Fruit fly (Drosophila melanogaster) whole organism, wandering third instar larva: ENCODE results near the gene CSN3.

Source experiments
- Abd-B ChIP-seq: fragments of >200 bp; optimal IDR thresholded peaks from 2 replicates; lab custom pipeline; 2017; ENCODE audit warnings: missing biosample characterization, missing genetic modification characterization
- CG9705 ChIP-seq: fragments of 200-800 bp; sonication (Bioruptor generic); optimal IDR thresholded peaks from 2 replicates; lab custom pipeline; 2018; ENCODE audit warnings: missing biosample characterization, mild to moderate bottlenecking, missing genetic modification characterization
- Dif ChIP-seq: fragments of 200-275, 200-300 bp; sonication (Bioruptor generic); optimal IDR thresholded peaks from 2 replicates; lab custom pipeline; 2018; ENCODE audit warnings: missing biosample characterization, missing genetic modification characterization; ENCODE audit not compliant: partially characterized antibody
- GATAd ChIP-seq: sonication (Bioruptor generic); optimal IDR thresholded peaks from 2 replicates; lab custom pipeline; 2016; ENCODE audit warnings: missing biosample characterization, missing genetic modification characterization
- HLH106 ChIP-seq: fragments of 200-800 bp; optimal IDR thresholded peaks from 3 replicates; lab custom pipeline; 2019; ENCODE audit warnings: missing biosample characterization, mild to moderate bottlenecking, missing genetic modification characterization, moderate library complexity
- Hnf4 ChIP-seq: fragments of 200-800 bp; sonication (Bioruptor generic); optimal IDR thresholded peaks from 2 replicates; lab custom pipeline; 2016; ENCODE audit warnings: missing biosample characterization, mild to moderate bottlenecking, missing genetic modification characterization
- Hr78 ChIP-seq: fragments of >200 bp; optimal IDR thresholded peaks from 2 replicates; lab custom pipeline; 2017; ENCODE audit warnings: missing biosample characterization, missing genetic modification characterization
- Hr83 ChIP-seq: fragments of 200-300 bp; sonication (Bioruptor generic); optimal IDR thresholded peaks from 2 replicates; lab custom pipeline; 2016; ENCODE audit warnings: missing biosample characterization, mild to moderate bottlenecking, missing genetic modification characterization, moderate library complexity; ENCODE audit not compliant: poor library complexity, severe bottlenecking
- Jra ChIP-seq: sonication (Bioruptor generic); optimal IDR thresholded peaks from 2 replicates; lab custom pipeline; 2016; ENCODE audit warnings: missing biosample characterization, missing genetic modification characterization
- Mio ChIP-seq: sonication (Bioruptor generic); optimal IDR thresholded peaks from 2 replicates; lab custom pipeline; 2016; ENCODE audit warnings: missing biosample characterization, missing genetic modification characterization
- N ChIP-seq: fragments of >200 bp; optimal IDR thresholded peaks from 2 replicates; lab custom pipeline; 2018; ENCODE audit warnings: missing biosample characterization, missing external identifiers, missing genetic modification characterization
- OdsH ChIP-seq: fragments of 200-800 bp; sonication (Bioruptor generic); optimal IDR thresholded peaks from 2 replicates; lab custom pipeline; 2016; ENCODE audit warnings: missing biosample characterization, mild to moderate bottlenecking, missing genetic modification characterization
- Sp1 ChIP-seq: fragments of 200-800 bp; sonication (Bioruptor generic); optimal IDR thresholded peaks from 3 replicates; lab custom pipeline; 2019; ENCODE audit warnings: missing biosample characterization, mild to moderate bottlenecking, missing genetic modification characterization, moderate library complexity
- Vsx2 ChIP-seq: fragments of 200-300, 225-300 bp; sonication (Bioruptor generic); optimal IDR thresholded peaks from 2 replicates; lab custom pipeline; 2018; ENCODE audit warnings: missing biosample characterization, missing genetic modification characterization; ENCODE audit not compliant: partially characterized antibody
- br ChIP-seq: fragments of 200-800 bp; sonication (Bioruptor generic); optimal IDR thresholded peaks from 2 replicates; lab custom pipeline; 2016; ENCODE audit warnings: missing biosample characterization, missing genetic modification characterization
- brk ChIP-seq: fragments of 200-800 bp; sonication (Bioruptor generic); optimal IDR thresholded peaks from 2 replicates; lab custom pipeline; 2016; ENCODE audit warnings: missing biosample characterization, mild to moderate bottlenecking, missing genetic modification characterization
- dl ChIP-seq, 2 experiments: fragments of 175-275, 200-275 bp in 1 of 2; fragments of 200-275 bp in 1 of 2; sonication (Bioruptor generic); optimal IDR thresholded peaks; lab custom pipeline; 2018; ENCODE audit warnings: mild to moderate bottlenecking in 2 of 2, missing biosample characterization in 2 of 2, missing genetic modification characterization in 2 of 2, moderate library complexity in 2 of 2; ENCODE audit not compliant: partially characterized antibody in 2 of 2, insufficient read depth in 1 of 2
- dmrt93B ChIP-seq: fragments of 200-800 bp; sonication (Bioruptor generic); optimal IDR thresholded peaks from 2 replicates; lab custom pipeline; 2018; ENCODE audit warnings: missing biosample characterization, mild to moderate bottlenecking, missing genetic modification characterization
- dsf ChIP-seq: sonication (Bioruptor generic); optimal IDR thresholded peaks from 2 replicates; lab custom pipeline; 2016; ENCODE audit warnings: missing biosample characterization, missing genetic modification characterization, borderline replicate concordance
- ey ChIP-seq: fragments of 200-800 bp; sonication (Bioruptor generic); optimal IDR thresholded peaks from 2 replicates; lab custom pipeline; 2016; ENCODE audit warnings: missing biosample characterization, missing genetic modification characterization
- foxo ChIP-seq, 2 experiments: fragments of 200-800 bp; sonication (Bioruptor generic); optimal IDR thresholded peaks; 2 replicates in 1 of 2; 3 replicates in 1 of 2; lab custom pipeline; 2016 to 2017; ENCODE audit warnings: missing biosample characterization in 2 of 2, missing genetic modification characterization in 2 of 2
- h ChIP-seq: fragments of 200-800 bp; sonication (Bioruptor generic); optimal IDR thresholded peaks from 3 replicates; lab custom pipeline; 2016; ENCODE audit warnings: missing biosample characterization, mild to moderate bottlenecking, missing genetic modification characterization
- jim ChIP-seq: fragments of 175-275, 200-325 bp; sonication (Bioruptor generic); optimal IDR thresholded peaks from 2 replicates; lab custom pipeline; 2016; ENCODE audit warnings: missing biosample characterization, mild to moderate bottlenecking, missing genetic modification characterization
- lola ChIP-seq: fragments of >200 bp; optimal IDR thresholded peaks from 2 replicates; lab custom pipeline; 2017; ENCODE audit warnings: missing biosample characterization, missing genetic modification characterization
- pan ChIP-seq: fragments of >200 bp; optimal IDR thresholded peaks from 2 replicates; lab custom pipeline; 2017
- rgr ChIP-seq: fragments of 200-800 bp; sonication (Bioruptor generic); optimal IDR thresholded peaks from 3 replicates; lab custom pipeline; 2016; ENCODE audit warnings: missing biosample characterization, mild to moderate bottlenecking, missing genetic modification characterization
- sage ChIP-seq: fragments of 200-800 bp; sonication (Bioruptor generic); optimal IDR thresholded peaks from 2 replicates; lab custom pipeline; 2016; ENCODE audit warnings: missing biosample characterization, mild to moderate bottlenecking, missing genetic modification characterization
- sv ChIP-seq: fragments of 200-800 bp; sonication (Bioruptor generic); optimal IDR thresholded peaks from 3 replicates; lab custom pipeline; 2016; ENCODE audit warnings: missing biosample characterization, missing genetic modification characterization
- tai ChIP-seq: sonication (Bioruptor generic); optimal IDR thresholded peaks from 2 replicates; lab custom pipeline; 2016; ENCODE audit warnings: missing biosample characterization, missing genetic modification characterization
- usp ChIP-seq: fragments of >200 bp; optimal IDR thresholded peaks from 2 replicates; lab custom pipeline; 2017; ENCODE audit warnings: missing biosample characterization, missing genetic modification characterization
- woc ChIP-seq: sonication (Bioruptor generic); optimal IDR thresholded peaks from 2 replicates; lab custom pipeline; 2016; ENCODE audit warnings: missing biosample characterization, mild to moderate bottlenecking, missing genetic modification characterization

Gene CSN3

dm6 chr3L:20798325-20798846, 43.0 kb downstream of the CSN3 start, which contains the start of the genes CG3698 and tzn (continued):
- no peak for TF ChIP-seq dsf (GFP tag; lab: Kevin White, UChicago)
- TF ChIP-seq Vsx2 (GFP tag; lab: Kevin White, UChicago) = no peak
- TF ChIP-seq Sp1 = peak; percentile 85
- TF ChIP-seq pan = no peak
- TF ChIP-seq tai (GFP tag; lab: Kevin White, UChicago) = no peak
- TF ChIP-seq sage = no peak
- no peak for TF ChIP-seq jim (GFP tag; lab: Kevin White, UChicago)
- TF ChIP-seq Mio (GFP tag; lab: Kevin White, UChicago) = no peak
- TF ChIP-seq rgr (GFP tag; lab: Kevin White, UChicago) = peak; percentile 94
- TF ChIP-seq dl (GFP tag; optimal IDR thresholded peaks at IDR 0.05; lab: Kevin White, UChicago; ENCODE audit: insufficient read depth in 1 of 2, partially characterized antibody in 2 of 2) = no peak
- TF ChIP-seq foxo (GFP tag; optimal IDR thresholded peaks at IDR 0.05; lab: Kevin White, UChicago) = no peak
- peak; percentile 83 for TF ChIP-seq OdsH (GFP tag; lab: Kevin White, UChicago)

DNA sequence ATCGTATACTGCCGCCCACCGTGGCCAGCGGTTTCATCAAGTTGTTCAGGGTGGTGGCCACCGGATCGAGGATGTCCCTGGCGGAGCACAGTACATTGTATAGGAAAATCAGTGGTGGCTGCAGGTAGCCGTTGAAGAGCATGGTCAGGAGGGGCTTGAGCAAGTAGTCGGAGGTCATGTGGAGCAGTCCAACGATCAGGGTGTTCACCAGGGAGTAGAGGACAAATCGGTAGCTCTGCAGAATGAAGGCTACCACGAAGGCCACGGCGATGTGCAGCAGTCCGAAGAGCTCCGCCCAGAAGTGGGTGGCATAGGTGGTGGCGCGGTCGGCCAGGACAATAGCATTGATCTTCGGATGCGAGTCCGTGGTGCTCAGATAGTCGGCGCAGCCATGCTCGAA, 44.0 kb downstream of the CSN3 start:
- TF ChIP-seq sv (GFP tag; lab: Kevin White, UChicago) (no peak), woc (GFP tag; lab: Kevin White, UChicago) (no peak), lola (GFP tag; lab: Kevin White, UChicago) (no peak), jim (GFP tag; lab: Kevin White, UChicago) (no peak), HLH106 (tag; lab: Kevin White, UChicago) (no peak), Mio (GFP tag; lab: Kevin White, UChicago) (no peak), usp (GFP tag; lab: Kevin White, UChicago) (no peak), Hr78 (no peak), Dif (no peak), GATAd (GFP tag; lab: Kevin White, UChicago) (no peak), Hnf4 (GFP tag; lab: Kevin White, UChicago) (no peak), pan (no peak), Sp1 (no peak), h (no peak), br (GFP tag; lab: Kevin White, UChicago) (no peak)

DNA sequence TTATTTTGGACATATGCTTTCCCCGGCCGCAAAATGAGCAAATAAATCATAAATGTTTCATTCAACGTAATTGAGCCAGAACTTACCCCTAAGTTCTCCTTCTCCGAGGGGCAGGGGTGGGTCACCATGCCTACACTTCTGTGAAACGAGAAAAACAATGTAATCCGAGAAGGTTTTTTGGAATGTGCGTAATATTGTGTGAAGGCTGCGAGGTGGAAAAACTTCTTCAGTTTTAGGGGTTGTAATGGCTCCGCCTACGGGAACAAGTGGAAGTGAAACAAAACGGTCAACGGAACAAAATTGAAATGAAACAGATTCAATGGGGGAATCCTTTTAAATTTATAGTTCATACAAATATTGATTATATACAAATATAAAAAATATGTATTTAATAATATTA, 44.6 kb downstream of the CSN3 start:
- TF ChIP-seq woc (GFP tag; lab: Kevin White, UChicago) = no peak
- TF ChIP-seq Mio (GFP tag; lab: Kevin White, UChicago) = no peak
- TF ChIP-seq CG9705 (GFP tag; lab: Kevin White, UChicago) = no peak
- TF ChIP-seq pan = no peak
- no peak for TF ChIP-seq usp (GFP tag; lab: Kevin White, UChicago)
- no peak for TF ChIP-seq brk
- no peak for TF ChIP-seq dmrt93B (GFP tag; lab: Kevin White, UChicago)
- no peak for TF ChIP-seq jim (GFP tag; lab: Kevin White, UChicago)
- no peak for TF ChIP-seq N (GFP tag; lab: Kevin White, UChicago)
- TF ChIP-seq HLH106 (tag; lab: Kevin White, UChicago) = no peak
- no peak for TF ChIP-seq Abd-B (GFP tag; lab: Kevin White, UChicago)
- TF ChIP-seq GATAd (GFP tag; lab: Kevin White, UChicago) = no peak

DNA sequence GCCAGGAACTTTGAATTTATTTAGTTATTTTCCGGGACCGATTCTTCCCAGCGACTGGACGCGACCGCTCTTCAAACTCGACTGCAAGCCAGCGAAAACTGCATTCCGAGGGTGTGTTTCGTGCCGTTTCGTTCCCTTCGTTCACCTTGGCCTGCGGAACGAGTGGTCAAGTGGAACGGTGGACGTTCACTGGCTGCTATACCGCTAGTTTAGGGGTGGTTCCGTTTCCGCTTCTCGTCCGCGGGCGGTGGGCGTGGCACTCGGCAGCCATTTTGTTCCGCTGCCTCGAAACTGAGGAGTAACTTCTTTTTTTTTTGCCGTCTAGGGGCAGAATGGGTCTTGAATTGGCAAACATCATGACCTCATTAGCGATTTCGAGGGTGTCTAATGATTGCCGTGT, 48.7 kb downstream of the CSN3 start, which contains the start of gene Six4:
Gene Six4, minus strand, starts transcription at position 85 of the 400 bp plus-strand sequence.
- TF ChIP-seq Hnf4 (GFP tag; lab: Kevin White, UChicago) = no peak
- TF ChIP-seq lola (GFP tag; lab: Kevin White, UChicago) = no peak
- TF ChIP-seq ey = no peak
- TF ChIP-seq dl (GFP tag; optimal IDR thresholded peaks at IDR 0.05; lab: Kevin White, UChicago; ENCODE audit: insufficient read depth in 1 of 2, partially characterized antibody in 2 of 2) = no peak
- TF ChIP-seq foxo (GFP tag; optimal IDR thresholded peaks at IDR 0.05; lab: Kevin White, UChicago) = no peak
- no peak for TF ChIP-seq Sp1
- no peak for TF ChIP-seq Dif
- TF ChIP-seq tai (GFP tag; lab: Kevin White, UChicago) = no peak
- TF ChIP-seq Vsx2 (GFP tag; lab: Kevin White, UChicago) = no peak
- no peak for TF ChIP-seq Abd-B (GFP tag; lab: Kevin White, UChicago)
- TF ChIP-seq brk = no peak
- no peak for TF ChIP-seq GATAd (GFP tag; lab: Kevin White, UChicago)
- no peak for TF ChIP-seq rgr (GFP tag; lab: Kevin White, UChicago)
- no peak for TF ChIP-seq Hr78
- no peak for TF ChIP-seq Hr83
- TF ChIP-seq Jra (GFP tag; lab: Kevin White, UChicago) = no peak
